Worm (Caenorhabditis elegans): ENCODE results near the gene mdt-11.
"Not testable (repeated sequence)": the region's sequence is repeated elsewhere in the genome, so short reads cannot be mapped to it uniquely, and the experiment has no call there.

mdt-11 gene

DNA sequence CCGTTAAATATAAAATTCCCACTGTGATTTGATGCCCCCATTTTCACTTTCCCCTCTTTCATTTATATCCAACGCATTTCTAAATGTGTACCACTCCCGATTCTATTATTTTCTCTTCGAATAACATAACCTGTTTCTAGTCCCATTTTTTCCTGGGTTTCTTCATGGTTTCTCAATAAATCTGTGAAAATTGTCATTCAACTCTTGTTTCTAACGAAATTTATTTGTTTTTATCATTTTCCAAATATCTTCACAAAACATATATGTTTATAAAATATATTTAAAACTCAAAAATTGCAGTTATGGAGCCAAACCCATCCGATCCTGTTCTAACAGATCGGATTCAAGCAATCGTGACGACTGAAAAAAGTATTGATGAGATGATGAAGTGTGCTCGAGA lies at the start of gene mdt-11:
TSS of gene mdt-11 (plus strand) at position 301 of the 400 bp plus-strand sequence.
- TF ChIP-seq W03F9.2 (tag; optimal IDR thresholded peaks at IDR 0.05): no peak
- TF ChIP-seq dao-5 (tag; optimal IDR thresholded peaks at IDR 0.05): no peak
- TF ChIP-seq him-1 (tag; optimal IDR thresholded peaks at IDR 0.05): no peak

DNA sequence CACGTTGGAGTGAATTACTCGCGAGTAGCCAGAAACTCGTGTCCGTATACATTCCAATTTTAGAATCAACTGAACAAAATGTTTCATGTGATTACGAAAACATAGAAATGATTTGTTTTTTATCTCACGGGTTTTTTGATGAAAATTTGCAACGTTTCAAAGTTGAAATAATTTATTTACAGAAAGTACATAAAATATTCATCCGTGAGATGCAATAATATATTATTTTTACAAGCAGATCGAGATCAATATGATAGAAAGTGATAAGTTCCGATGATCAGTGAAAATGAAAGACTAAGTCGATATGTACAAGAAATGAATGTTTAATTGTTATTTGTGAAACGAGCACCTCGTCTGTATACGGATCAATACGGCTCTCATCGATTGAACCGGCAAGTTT lies 40.7 kb upstream of the mdt-11 start, which contains the start of gene C27F2.6:
TSS of gene C27F2.6 (minus strand) at position 101 of the 400 bp plus-strand sequence.
- TF ChIP-seq W03F9.2, dao-5, him-1 (tag; optimal IDR thresholded peaks at IDR 0.05): not testable (repeated sequence)

ce11 chrIII:4983961-4984360 lies 37.1 kb upstream of the mdt-11 start:
- no peak for TF ChIP-seq dao-5 (tag; optimal IDR thresholded peaks at IDR 0.05)
- TF ChIP-seq W03F9.2 (tag; optimal IDR thresholded peaks at IDR 0.05): no peak
- TF ChIP-seq him-1 (tag; optimal IDR thresholded peaks at IDR 0.05): no peak

DNA sequence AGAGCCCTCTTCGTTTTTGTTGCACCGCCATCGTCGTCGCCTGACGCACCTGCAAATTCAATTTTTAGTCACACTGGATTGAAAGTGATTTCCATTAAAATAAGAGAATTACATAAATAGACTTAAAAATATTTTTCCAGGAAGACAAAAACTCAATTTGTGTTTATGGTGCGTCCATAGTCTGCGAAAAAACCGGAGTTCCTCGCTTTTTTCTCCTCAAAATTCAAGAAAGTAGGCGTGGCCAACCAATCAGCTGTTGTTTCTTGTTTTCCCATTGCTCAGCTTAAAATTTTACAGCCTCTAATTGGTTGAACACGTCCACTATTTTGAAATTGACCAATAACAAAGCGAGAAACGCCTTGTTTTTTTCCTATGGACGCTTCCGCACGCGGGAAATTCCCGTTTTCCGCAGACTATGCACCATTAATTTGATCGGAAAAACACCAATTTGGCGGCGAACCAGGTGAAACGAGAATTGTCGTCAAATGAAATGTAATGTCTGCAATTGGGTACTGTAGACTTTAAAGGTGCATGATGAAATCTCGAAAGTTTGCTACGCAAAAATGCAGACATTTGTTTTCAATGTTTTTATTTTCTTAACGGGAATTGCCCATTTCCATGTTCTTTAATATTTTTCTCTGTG lies 36.5 kb upstream of the mdt-11 start, which contains the start of gene C27F2.7:
TSS of gene C27F2.7 (minus strand) at position 51 of the 643 bp plus-strand sequence.
- TF ChIP-seq dao-5 (tag; optimal IDR thresholded peaks at IDR 0.05): no peak
- no peak for TF ChIP-seq W03F9.2 (tag; optimal IDR thresholded peaks at IDR 0.05)

DNA sequence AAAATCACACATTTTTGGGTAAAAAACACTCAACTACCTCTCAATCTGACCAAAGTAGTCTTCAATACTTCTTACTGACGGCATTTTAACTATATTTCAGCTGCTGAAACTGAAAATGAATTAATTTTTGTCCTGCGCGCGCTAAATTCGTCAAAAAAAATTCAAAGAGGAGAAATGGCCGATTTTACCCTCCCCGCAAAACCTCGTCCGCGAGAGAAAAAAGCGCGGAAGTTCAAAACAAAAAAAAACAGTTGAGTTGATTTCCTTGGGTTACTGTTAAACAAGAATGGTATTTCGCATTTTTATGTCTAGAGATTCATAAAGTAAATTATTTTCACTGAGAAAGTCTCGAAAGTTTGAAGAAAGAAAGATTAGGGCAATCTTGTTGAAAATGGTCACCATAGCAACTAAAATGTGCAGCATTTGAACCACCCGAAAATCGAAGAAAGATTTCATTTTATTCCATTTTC lies 34.2 kb upstream of the mdt-11 start, which contains the start of the genes C27F2.10 and wdr-60:
TSS of gene C27F2.10 (minus strand) at position 109 of the 470 bp plus-strand sequence.
TSS of gene wdr-60 (plus strand) at position 420 of the 470 bp plus-strand sequence.
- TF ChIP-seq W03F9.2 (tag; optimal IDR thresholded peaks at IDR 0.05): no peak
- TF ChIP-seq him-1 (tag; optimal IDR thresholded peaks at IDR 0.05): no peak
- no peak for TF ChIP-seq dao-5 (tag; optimal IDR thresholded peaks at IDR 0.05)

DNA sequence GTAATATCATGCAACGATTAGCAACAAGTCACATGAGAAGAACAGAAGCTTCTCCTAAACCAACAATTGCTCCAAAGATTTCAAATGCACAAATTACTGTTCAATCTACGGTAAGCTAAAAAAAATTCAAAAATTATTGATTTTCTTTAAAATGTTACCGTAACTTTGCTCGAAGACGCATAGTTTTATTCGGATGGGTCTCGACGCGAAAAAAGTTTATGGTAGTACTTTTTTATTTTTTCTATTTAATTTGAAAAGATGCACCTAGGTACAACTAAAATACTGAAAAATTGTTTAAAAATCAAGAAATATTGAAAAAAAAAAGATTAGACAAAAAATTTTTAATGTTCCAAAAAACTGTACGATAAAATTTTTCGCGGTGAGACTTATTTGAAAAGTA lies 33.4 kb upstream of the mdt-11 start:
- TF ChIP-seq dao-5 (tag; optimal IDR thresholded peaks at IDR 0.05): no peak
- TF ChIP-seq him-1 (tag; optimal IDR thresholded peaks at IDR 0.05): no peak
- TF ChIP-seq W03F9.2 (tag; optimal IDR thresholded peaks at IDR 0.05): no peak

- no peak for TF ChIP-seq W03F9.2 (tag; optimal IDR thresholded peaks at IDR 0.05)
- no peak for TF ChIP-seq dao-5 (tag; optimal IDR thresholded peaks at IDR 0.05)
- no peak for TF ChIP-seq him-1 (tag; optimal IDR thresholded peaks at IDR 0.05)
These were observed 22.7 kb upstream of the mdt-11 start, which contains the start of gene tmem-131 for ce11 chrIII:4998111-4998859. TSS of gene tmem-131 (minus strand) at chrIII:4998161.

DNA sequence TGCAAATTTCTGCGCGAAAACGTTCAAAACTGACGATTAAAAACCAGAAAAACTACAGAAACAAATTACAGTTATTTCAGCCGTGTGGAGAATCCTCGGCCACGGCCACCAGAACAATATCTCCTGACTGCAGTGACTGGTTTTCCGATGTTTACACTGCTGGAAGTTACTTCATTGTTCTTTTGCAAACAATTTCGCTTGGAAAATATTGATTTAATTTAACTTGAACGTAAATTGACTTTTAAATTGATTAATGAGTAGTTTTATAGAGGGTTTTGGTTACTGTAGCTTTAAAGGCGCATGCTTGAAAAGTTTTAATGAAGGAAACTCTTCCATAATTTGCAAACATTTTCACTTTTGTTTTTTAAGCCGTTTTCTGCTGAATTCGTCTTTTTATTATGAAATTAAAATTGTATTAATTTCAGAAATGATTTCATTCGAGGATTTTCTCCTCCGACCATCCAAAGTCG lies 22.0 kb upstream of the mdt-11 start, which contains the start of gene smcr-8:
TSS of gene smcr-8 (plus strand) at position 420 of the 470 bp plus-strand sequence.
- TF ChIP-seq him-1 (tag; optimal IDR thresholded peaks at IDR 0.05) (no peak), W03F9.2 (tag; optimal IDR thresholded peaks at IDR 0.05) (no peak), dao-5 (tag; optimal IDR thresholded peaks at IDR 0.05) (no peak)

ce11 chrIII:5002231-5002630 lies 18.8 kb upstream of the mdt-11 start, which contains the start of gene R144.10:
TSS of gene R144.10 (minus strand) at chrIII:5002331.
- TF ChIP-seq dao-5 (tag; optimal IDR thresholded peaks at IDR 0.05) (no peak), W03F9.2 (tag; optimal IDR thresholded peaks at IDR 0.05) (no peak), him-1 (tag; optimal IDR thresholded peaks at IDR 0.05) (no peak)

- TF ChIP-seq W03F9.2 (tag; optimal IDR thresholded peaks at IDR 0.05) (no peak), dao-5 (tag; optimal IDR thresholded peaks at IDR 0.05) (no peak), him-1 (tag; optimal IDR thresholded peaks at IDR 0.05) (no peak)
These were observed 16.4 kb upstream of the mdt-11 start, which contains the start of gene R144.6 for ce11 chrIII:5004621-5005020. TSS of gene R144.6 (minus strand) at chrIII:5004721.

DNA sequence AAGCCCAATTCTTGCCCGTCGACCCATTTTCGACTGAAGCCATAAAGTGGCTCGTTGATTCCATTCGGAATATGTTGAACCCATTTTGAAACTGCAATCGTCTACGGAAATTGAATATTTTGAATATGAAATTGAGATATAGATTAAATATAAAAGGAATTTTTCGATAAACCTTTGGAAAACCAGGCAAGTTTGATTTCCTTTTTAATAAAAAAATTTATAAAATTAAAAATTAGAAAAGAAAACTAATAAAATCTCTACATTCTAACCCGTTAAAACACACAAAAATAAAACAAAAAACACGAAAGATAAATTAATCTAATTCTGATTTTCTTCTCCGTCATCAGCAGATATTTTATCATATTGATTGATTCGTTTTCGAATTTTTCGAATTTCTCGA lies 14.1 kb upstream of the mdt-11 start, which contains the start of gene R144.12:
TSS of gene R144.12 (minus strand) at position 101 of the 400 bp plus-strand sequence.
- no peak for TF ChIP-seq W03F9.2 (tag; optimal IDR thresholded peaks at IDR 0.05)
- no peak for TF ChIP-seq him-1 (tag; optimal IDR thresholded peaks at IDR 0.05)
- TF ChIP-seq dao-5 (tag; optimal IDR thresholded peaks at IDR 0.05): no peak

DNA sequence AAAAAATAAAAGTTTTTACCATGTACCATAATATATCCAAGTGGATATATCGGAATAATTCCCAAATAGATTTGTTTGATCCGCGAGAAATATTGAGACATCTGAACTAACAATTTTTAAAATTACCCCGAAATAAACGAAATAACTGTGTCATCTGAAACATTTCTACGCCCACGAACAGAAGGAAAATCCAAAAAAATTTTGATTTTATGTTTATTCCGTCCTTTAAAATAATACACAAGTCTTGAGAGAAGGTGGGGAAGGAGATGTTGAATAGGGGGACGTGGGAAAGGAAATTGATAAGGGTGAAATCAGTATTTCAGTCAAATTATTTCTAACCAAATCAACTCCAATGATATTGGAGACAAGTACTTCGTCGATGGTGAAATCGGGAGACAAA lies 12.3 kb upstream of the mdt-11 start, which contains the start of gene R144.11:
TSS of gene R144.11 (minus strand) at position 101 of the 400 bp plus-strand sequence.
- TF ChIP-seq W03F9.2 (tag; optimal IDR thresholded peaks at IDR 0.05): no peak
- no peak for TF ChIP-seq dao-5 (tag; optimal IDR thresholded peaks at IDR 0.05)
- no peak for TF ChIP-seq him-1 (tag; optimal IDR thresholded peaks at IDR 0.05)

- TF ChIP-seq W03F9.2 (tag; optimal IDR thresholded peaks at IDR 0.05) (no peak), dao-5 (tag; optimal IDR thresholded peaks at IDR 0.05) (no peak), him-1 (tag; optimal IDR thresholded peaks at IDR 0.05) (no peak)
These were observed 10.3 kb upstream of the mdt-11 start for ce11 chrIII:5010723-5011122.

Measured in whole organism, L4/young adult.